Fruit fly (Drosophila melanogaster) whole organism, prepupa: Measurements from ENCODE around the gene CG1943.

ENCODE experiments used
- Blimp-1 ChIP-seq: fragments of 200-800 bp; sonication (Bioruptor generic); optimal IDR thresholded peaks from 3 replicates; lab custom pipeline; 2017; ENCODE audit warnings: missing biosample characterization, missing genetic modification characterization, mild to moderate bottlenecking, moderate library complexity, missing genetic modification reagents
- CG6808 ChIP-seq: fragments of 200-800 bp; sonication (Bioruptor generic); optimal IDR thresholded peaks from 3 replicates; lab custom pipeline; 2017; ENCODE audit warnings: missing biosample characterization, missing genetic modification characterization, mild to moderate bottlenecking, moderate library complexity, missing genetic modification reagents
- Eip75B ChIP-seq: fragments of 200-800 bp; sonication (Bioruptor generic); optimal IDR thresholded peaks from 3 replicates; lab custom pipeline; 2016; ENCODE audit warnings: missing biosample characterization, missing genetic modification characterization
- Gug ChIP-seq: fragments of 200-800 bp; sonication (Bioruptor generic); IDR thresholded peaks from 2 replicates; pipeline ENCODE4 v1.3.6; 2022; ENCODE audit warnings: missing biosample characterization, missing genetic modification characterization
- Hr4 ChIP-seq: fragments of 200-800 bp; sonication (Bioruptor generic); optimal IDR thresholded peaks from 3 replicates; lab custom pipeline; 2016; ENCODE audit warnings: missing biosample characterization, missing genetic modification characterization
- dac ChIP-seq: fragments of 200-800 bp; sonication (Bioruptor generic); optimal IDR thresholded peaks from 2 replicates; lab custom pipeline; 2017; ENCODE audit warnings: missing biosample characterization, mild to moderate bottlenecking, missing genetic modification characterization
- net ChIP-seq: fragments of 200-800 bp; sonication (Bioruptor generic); optimal IDR thresholded peaks from 3 replicates; lab custom pipeline; 2016; ENCODE audit warnings: missing biosample characterization, missing genetic modification characterization
- vri ChIP-seq: fragments of 200-800 bp; sonication (Bioruptor generic); optimal IDR thresholded peaks from 3 replicates; lab custom pipeline; 2016; ENCODE audit warnings: missing biosample characterization, mild to moderate bottlenecking, missing genetic modification characterization

DNA sequence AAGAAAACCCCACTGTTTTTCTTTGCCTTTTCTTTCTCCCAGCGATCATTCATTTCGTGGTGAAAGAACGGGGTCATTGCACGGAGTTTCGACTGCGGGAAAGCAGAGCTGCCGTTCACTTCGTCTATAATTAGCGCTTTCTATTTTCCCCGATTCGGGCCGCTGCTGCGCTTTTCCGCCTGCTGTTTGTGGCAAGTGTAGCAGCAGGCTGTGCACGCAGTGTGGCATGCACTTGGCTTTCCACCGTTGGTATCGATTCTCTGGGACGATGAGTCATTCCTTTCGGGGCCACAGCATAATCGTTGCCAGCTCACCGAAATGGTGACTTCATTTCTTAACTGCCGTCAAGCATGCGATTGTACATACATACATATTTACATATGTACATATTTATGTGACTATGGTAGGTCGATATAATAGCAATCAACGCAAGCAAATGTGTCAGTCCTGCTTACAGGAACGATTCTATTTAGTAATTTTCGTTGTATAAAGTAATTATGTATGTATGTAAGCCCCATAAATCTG is 14.2 kb downstream of the CG1943 start:
- TF ChIP-seq net (GFP tag; lab: Kevin White, UChicago) = no peak
- no peak for TF ChIP-seq Blimp-1 (GFP tag; lab: Kevin White, UChicago)
- TF ChIP-seq Eip75B = no peak
- no peak for TF ChIP-seq vri (GFP tag; lab: Kevin White, UChicago)
- TF ChIP-seq dac = no peak
- no peak for TF ChIP-seq Hr4
- TF ChIP-seq Gug (GFP tag; lab: Robert Waterston, UW) = no peak
- no peak for TF ChIP-seq CG6808 (GFP tag; lab: Kevin White, UChicago)
